Worm (Caenorhabditis elegans): ENCODE results near the gene C34B4.3.

C34B4.3 gene

ce11 chrV:13083751-13084672 is 13.1 kb upstream of the C34B4.3 start:
- TF ChIP-seq C34F6.9 (tag; optimal IDR thresholded peaks at IDR 0.05) (peak; percentile 53), dmd-4 (tag; optimal IDR thresholded peaks at IDR 0.05) (no peak), nhr-129 (tag; optimal IDR thresholded peaks at IDR 0.05) (peak; percentile 41), lsy-2 (tag; optimal IDR thresholded peaks at IDR 0.05) (peak in 1 of 2 experiments; percentile 28), ama-1 (optimal IDR thresholded peaks at IDR 0.05) (peak; percentile 47)

DNA sequence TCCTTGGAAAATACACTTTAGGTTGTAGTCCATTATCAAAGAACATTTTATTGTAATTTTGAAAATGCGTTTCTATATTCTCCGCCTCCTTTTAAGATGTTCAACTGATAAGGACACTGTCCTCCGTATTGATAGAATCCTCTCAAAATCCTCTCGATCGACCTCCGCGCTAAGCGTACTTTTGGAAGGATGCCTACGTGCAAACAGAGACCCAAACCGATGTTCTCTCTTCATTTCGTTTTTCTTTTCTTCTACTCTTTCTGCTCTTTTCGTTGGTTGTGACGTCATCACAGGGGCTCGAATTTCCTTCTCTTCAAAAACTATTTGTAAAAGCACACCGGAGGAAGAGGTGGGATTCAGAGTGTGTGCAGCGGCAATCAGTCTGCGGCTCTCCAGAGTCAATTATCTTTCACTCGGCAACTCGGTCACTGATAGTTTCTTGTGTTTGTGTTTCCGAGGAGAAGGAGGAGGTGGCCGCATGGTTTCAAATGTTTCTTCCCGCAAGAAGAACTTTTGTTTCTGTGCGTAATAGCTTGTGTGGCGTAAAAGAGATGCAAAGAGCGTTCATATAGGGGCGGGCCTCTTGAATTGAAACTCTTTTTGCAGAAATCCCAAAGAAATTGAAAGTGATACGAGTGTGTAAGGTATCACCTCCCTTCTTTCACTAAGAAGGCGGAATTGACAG is 11.6 kb upstream of the C34B4.3 start, which contains the start of gene C34B4.2:
Gene C34B4.2, plus strand, starts transcription at position 614 of the 685 bp plus-strand sequence.
- TF ChIP-seq unc-55 (GFP tag; optimal IDR thresholded peaks at IDR 0.05) (peak; percentile 35), lin-39 (tag; optimal IDR thresholded peaks at IDR 0.05) (no peak), peb-1 (tag; optimal IDR thresholded peaks at IDR 0.05) (no peak), fos-1 (tag; optimal IDR thresholded peaks at IDR 0.05) (peak; percentile 55), Y55F3AM.14 (GFP tag; optimal IDR thresholded peaks at IDR 0.05) (peak; percentile 77), lin-11 (tag; optimal IDR thresholded peaks at IDR 0.05) (peak; percentile 42), sem-4 (tag; optimal IDR thresholded peaks at IDR 0.05) (peak; percentile 76), nhr-25 (tag; optimal IDR thresholded peaks at IDR 0.05) (peak; percentile 45), ztf-1 (GFP tag; conservative IDR thresholded peaks at IDR 0.05) (no peak), nhr-12 (tag; optimal IDR thresholded peaks at IDR 0.05) (no peak), nhr-6 (tag; optimal IDR thresholded peaks at IDR 0.05) (no peak), unc-62 (GFP tag; optimal IDR thresholded peaks at IDR 0.05) (peak; percentile 13), nhr-21 (tag; optimal IDR thresholded peaks at IDR 0.05) (peak; percentile 13), elt-1 (tag; optimal IDR thresholded peaks at IDR 0.05) (no peak), sma-3 (GFP tag; optimal IDR thresholded peaks at IDR 0.05) (peak; percentile 7), skn-1 (tag; optimal IDR thresholded peaks at IDR 0.05) (no peak), ZK546.5 (tag; optimal IDR thresholded peaks at IDR 0.05) (no peak), ceh-82 (tag; optimal IDR thresholded peaks at IDR 0.05) (no peak), alr-1 (tag; optimal IDR thresholded peaks at IDR 0.05) (no peak), lin-13 (GFP tag; optimal IDR thresholded peaks at IDR 0.05) (peak; percentile 44), dmd-4 (tag; optimal IDR thresholded peaks at IDR 0.05) (no peak), nhr-10 (tag; optimal IDR thresholded peaks at IDR 0.05) (no peak), nhr-77 (tag; optimal IDR thresholded peaks at IDR 0.05) (no peak), snpc-4 (tag; optimal IDR thresholded peaks at IDR 0.05) (no peak), nhr-237 (tag; optimal IDR thresholded peaks at IDR 0.05) (no peak), mab-5 (tag; optimal IDR thresholded peaks at IDR 0.05) (peak; percentile 59), ama-1 (optimal IDR thresholded peaks at IDR 0.05) (peak; percentile 36), C34F6.9 (tag; optimal IDR thresholded peaks at IDR 0.05) (peak; percentile 78), ztf-11 (tag; optimal IDR thresholded peaks at IDR 0.05) (no peak), mbf-1 (tag; optimal IDR thresholded peaks at IDR 0.05) (no peak), blmp-1 (tag; optimal IDR thresholded peaks at IDR 0.05; ENCODE audit: insufficient read depth) (peak; percentile 54), sma-9 (GFP tag; optimal IDR thresholded peaks at IDR 0.05) (peak; percentile 82), sma-9 (tag; optimal IDR thresholded peaks at IDR 0.05) (no peak), ztf-4 (tag; optimal IDR thresholded peaks at IDR 0.05) (peak; percentile 58), nhr-11 (tag; optimal IDR thresholded peaks at IDR 0.05) (no peak), crh-2 (tag; optimal IDR thresholded peaks at IDR 0.05) (peak; percentile 82), nhr-129 (tag; optimal IDR thresholded peaks at IDR 0.05) (peak; percentile 93), ceh-16 (tag; optimal IDR thresholded peaks at IDR 0.05) (no peak), gmeb-1 (tag; optimal IDR thresholded peaks at IDR 0.05) (no peak), zag-1 (tag; optimal IDR thresholded peaks at IDR 0.05) (peak; percentile 54), nhr-23 (tag; optimal IDR thresholded peaks at IDR 0.05) (no peak), mdl-1 (tag; optimal IDR thresholded peaks at IDR 0.05) (peak in 1 of 2 experiments; percentile 20), elt-3 (tag; optimal IDR thresholded peaks at IDR 0.05) (no peak), R02D3.7 (tag; optimal IDR thresholded peaks at IDR 0.05) (no peak), lsy-2 (tag; optimal IDR thresholded peaks at IDR 0.05) (peak in 1 of 2 experiments; percentile 65), unc-39 (tag; optimal IDR thresholded peaks at IDR 0.05) (peak; percentile 16), egl-27 (tag; optimal IDR thresholded peaks at IDR 0.05) (peak; percentile 1), F13H6.1 (tag; optimal IDR thresholded peaks at IDR 0.05) (peak; percentile 96), aly-2 (tag; optimal IDR thresholded peaks at IDR 0.05) (no peak)

Data from whole organism, L2 larva.